Fruit fly (Drosophila melanogaster): ENCODE measurements around the gene orb2.
A peak's percentile ranks its signal among the peaks of the same experiment; 100 is the strongest.

Gene orb2

dm6 chr3L:8966324-8967011 is 12.2 kb upstream of the orb2 start, which contains the start of the genes CG5653 and CG5021 (continued):
- TF ChIP-seq CG7839 (tag; optimal IDR thresholded peaks at IDR 0.05) (no peak), tna (GFP tag; IDR thresholded peaks at IDR 0.05; ENCODE audit: partially characterized antibody) (peak; percentile 65), CG17829 (tag; optimal IDR thresholded peaks at IDR 0.05) (no peak), pb (GFP tag; optimal IDR thresholded peaks at IDR 0.05) (no peak), CG4854 (GFP tag; optimal IDR thresholded peaks at IDR 0.05) (no peak), CG1603 (tag; optimal IDR thresholded peaks at IDR 0.05) (no peak), sob (GFP tag; IDR thresholded peaks at IDR 0.05) (no peak), HmgZ (tag; optimal IDR thresholded peaks at IDR 0.05) (peak; percentile 47), CG10543 (GFP tag; optimal IDR thresholded peaks at IDR 0.05) (no peak), stwl (tag; optimal IDR thresholded peaks at IDR 0.05) (peak; percentile 53), fru (optimal IDR thresholded peaks at IDR 0.05) (no peak), gro (GFP tag; optimal IDR thresholded peaks at IDR 0.05) (no peak), pfk (GFP tag; optimal IDR thresholded peaks at IDR 0.05) (no peak), Vsx1 (GFP tag; optimal IDR thresholded peaks at IDR 0.05) (no peak), Dek (tag; optimal IDR thresholded peaks at IDR 0.05) (no peak), Hmx (GFP tag; optimal IDR thresholded peaks at IDR 0.05) (no peak), ranshi (GFP tag; IDR thresholded peaks at IDR 0.05) (no peak), CG4730 (GFP tag; IDR thresholded peaks at IDR 0.05) (no peak), Eip74EF (GFP tag; optimal IDR thresholded peaks at IDR 0.05) (no peak), Blimp-1 (GFP tag; optimal IDR thresholded peaks at IDR 0.05) (no peak), pnt (GFP tag; optimal IDR thresholded peaks at IDR 0.05) (no peak), Opbp (GFP tag; IDR thresholded peaks at IDR 0.05; ENCODE audit: partially characterized antibody) (peak; percentile 63; the same call in 2 of the 3 replicates), ham (GFP tag; IDR thresholded peaks at IDR 0.05) (no peak), CG6791 (GFP tag; IDR thresholded peaks at IDR 0.05; ENCODE audit: partially characterized antibody) (peak; percentile 75; the same call in 2 of the 3 replicates), hb (GFP tag; IDR thresholded peaks at IDR 0.05; ENCODE audit: partially characterized antibody) (peak; percentile 70; the same call in 2 of the 3 replicates), CG7928 (GFP tag; optimal IDR thresholded peaks at IDR 0.05) (peak; percentile 93), vnd (GFP tag; IDR thresholded peaks at IDR 0.05; ENCODE audit: partially characterized antibody) (peak; percentile 56; the same call in 2 of the 3 replicates), ato (GFP tag; IDR thresholded peaks at IDR 0.05; ENCODE audit: partially characterized antibody) (peak; percentile 56), CG13287 (GFP tag; IDR thresholded peaks at IDR 0.05; ENCODE audit: partially characterized antibody) (peak; percentile 71), CG14860 (GFP tag; IDR thresholded peaks at IDR 0.05; ENCODE audit: partially characterized antibody) (no peak), chinmo (GFP tag; IDR thresholded peaks at IDR 0.05; ENCODE audit: partially characterized antibody) (no peak), abd-A (tag; optimal IDR thresholded peaks at IDR 0.05) (no peak), seq (GFP tag; IDR thresholded peaks at IDR 0.05) (no peak), CG11247 (GFP tag; IDR thresholded peaks at IDR 0.05) (no peak), HLH54F (GFP tag; optimal IDR thresholded peaks at IDR 0.05) (no peak), danr (GFP tag; IDR thresholded peaks at IDR 0.05) (no peak), croc (GFP tag; conservative IDR thresholded peaks at IDR 0.05) (no peak), CG6272 (GFP tag; IDR thresholded peaks at IDR 0.05) (no peak), fd64A (GFP tag; optimal IDR thresholded peaks at IDR 0.05) (no peak), CG2199 (GFP tag; IDR thresholded peaks at IDR 0.05) (no peak), HLHmδ (GFP tag; optimal IDR thresholded peaks at IDR 0.05) (no peak), amos (GFP tag; IDR thresholded peaks at IDR 0.05; ENCODE audit: partially characterized antibody) (peak; percentile 57; the same call in 1 of the 2 replicates), CG2712 (tag; optimal IDR thresholded peaks at IDR 0.05) (no peak), sisA (GFP tag; IDR thresholded peaks at IDR 0.05) (no peak), CG7745 (tag; optimal IDR thresholded peaks at IDR 0.05) (no peak), CG14965 (GFP tag; optimal IDR thresholded peaks at IDR 0.05; ENCODE audit: borderline replicate concordance) (no peak), Ravus (GFP tag; IDR thresholded peaks at IDR 0.05) (no peak), CG8281 (tag; optimal IDR thresholded peaks at IDR 0.05) (no peak)

Data from whole organism, embryonic.